Fruit fly (Drosophila melanogaster) whole organism, prepupa: ENCODE results near the gene CG18088.

Experiments
- Blimp-1 ChIP-seq: fragments of 200-800 bp; sonication (Bioruptor generic); optimal IDR thresholded peaks from 3 replicates; lab custom pipeline; 2017; ENCODE audit warnings: missing biosample characterization, missing genetic modification characterization, mild to moderate bottlenecking, moderate library complexity, missing genetic modification reagents
- CG10631 ChIP-seq: fragments of 200-800 bp; sonication (Bioruptor generic); optimal IDR thresholded peaks from 2 replicates; lab custom pipeline; 2016; ENCODE audit warnings: missing biosample characterization, missing genetic modification characterization
- CG11294 ChIP-seq: fragments of 200-800 bp; sonication (Bioruptor generic); IDR thresholded peaks from 2 replicates; pipeline ENCODE4 v1.3.6; 2022; ENCODE audit warnings: missing biosample characterization, missing genetic modification characterization
- CG11902 ChIP-seq: fragments of 200-800 bp; sonication (Bioruptor generic); optimal IDR thresholded peaks from 3 replicates; lab custom pipeline; 2016; ENCODE audit warnings: missing biosample characterization, missing genetic modification characterization
- CG15336 ChIP-seq: fragments of 200-800 bp; sonication (Bioruptor generic); IDR thresholded peaks from 2 replicates; pipeline ENCODE4 v1.3.6; 2022; ENCODE audit warnings: missing biosample characterization, missing genetic modification characterization
- CG16779 ChIP-seq: fragments of 200-800 bp; sonication (Bioruptor generic); optimal IDR thresholded peaks from 3 replicates; lab custom pipeline; 2017; ENCODE audit warnings: missing biosample characterization, mild to moderate bottlenecking, missing genetic modification characterization
- CG31627 ChIP-seq: fragments of 200-800 bp; sonication (Bioruptor generic); optimal IDR thresholded peaks from 3 replicates; lab custom pipeline; 2016; ENCODE audit warnings: missing biosample characterization, missing genetic modification characterization
- CG32006 ChIP-seq: fragments of 200-800 bp; sonication (Bioruptor generic); optimal IDR thresholded peaks from 3 replicates; lab custom pipeline; 2017; ENCODE audit warnings: missing biosample characterization, mild to moderate bottlenecking, missing genetic modification characterization
- CG3919 ChIP-seq: fragments of 200-800 bp; sonication (Bioruptor generic); optimal IDR thresholded peaks from 3 replicates; lab custom pipeline; 2016; ENCODE audit warnings: missing biosample characterization, missing genetic modification characterization
- CG6163 ChIP-seq: fragments of 200-800 bp; sonication (Bioruptor generic); IDR thresholded peaks from 3 replicates; pipeline ENCODE4 v1.3.6; 2022; ENCODE audit warnings: missing biosample characterization, missing genetic modification characterization
- CG6808 ChIP-seq: fragments of 200-800 bp; sonication (Bioruptor generic); optimal IDR thresholded peaks from 3 replicates; lab custom pipeline; 2017; ENCODE audit warnings: missing biosample characterization, missing genetic modification characterization, mild to moderate bottlenecking, moderate library complexity, missing genetic modification reagents
- CG7368 ChIP-seq: fragments of 200-800 bp; sonication (Bioruptor generic); optimal IDR thresholded peaks from 3 replicates; lab custom pipeline; 2016; ENCODE audit warnings: missing biosample characterization, missing genetic modification characterization
- CG8119 ChIP-seq: fragments of 200-800 bp; sonication (Bioruptor generic); IDR thresholded peaks from 3 replicates; pipeline ENCODE4 v1.3.6; 2022; ENCODE audit warnings: missing biosample characterization, missing genetic modification characterization
- CG8319 ChIP-seq: fragments of 200-800 bp; sonication (Bioruptor generic); optimal IDR thresholded peaks from 3 replicates; lab custom pipeline; 2016; ENCODE audit warnings: missing biosample characterization, missing genetic modification characterization
- CG9139 ChIP-seq: fragments of 200-800 bp; sonication (Bioruptor generic); optimal IDR thresholded peaks from 3 replicates; lab custom pipeline; 2017; ENCODE audit warnings: missing biosample characterization, mild to moderate bottlenecking, missing genetic modification characterization
- Eip78C ChIP-seq: fragments of 200-800 bp; sonication (Bioruptor generic); peaks from one replicate; lab custom pipeline; 2016; ENCODE audit warnings: missing biosample characterization, missing genetic modification characterization
- Eip93F ChIP-seq: fragments of 200-800 bp; sonication (Bioruptor generic); optimal IDR thresholded peaks from 2 replicates; lab custom pipeline; 2016; ENCODE audit warnings: missing biosample characterization, mild to moderate bottlenecking, missing genetic modification characterization
- Ets21C ChIP-seq: fragments of 200-800 bp; sonication (Bioruptor generic); optimal IDR thresholded peaks from 3 replicates; lab custom pipeline; 2016; ENCODE audit warnings: missing biosample characterization, missing genetic modification characterization
- Ets96B ChIP-seq: fragments of 200-800 bp; optimal IDR thresholded peaks from 2 replicates; lab custom pipeline; 2019; ENCODE audit warnings: missing biosample characterization, mild to moderate bottlenecking, missing genetic modification characterization, moderate library complexity
- Hr38 ChIP-seq: sonication (Bioruptor generic); optimal IDR thresholded peaks from 2 replicates; lab custom pipeline; 2016; ENCODE audit warnings: missing biosample characterization, missing genetic modification characterization
- Hr39 ChIP-seq: fragments of 200-800 bp; sonication (Bioruptor generic); optimal IDR thresholded peaks from 2 replicates; lab custom pipeline; 2016; ENCODE audit warnings: missing biosample characterization, missing genetic modification characterization
- Hr4 ChIP-seq: fragments of 200-800 bp; sonication (Bioruptor generic); optimal IDR thresholded peaks from 3 replicates; lab custom pipeline; 2016; ENCODE audit warnings: missing biosample characterization, missing genetic modification characterization
- Lpt ChIP-seq: fragments of 200-800 bp; sonication (Bioruptor generic); optimal IDR thresholded peaks from 3 replicates; lab custom pipeline; 2016; ENCODE audit warnings: missing biosample characterization, missing genetic modification characterization
- Met ChIP-seq: fragments of 200-800 bp; sonication (Bioruptor generic); optimal IDR thresholded peaks from 3 replicates; lab custom pipeline; 2016; ENCODE audit warnings: missing biosample characterization, missing genetic modification characterization
- OdsH ChIP-seq: fragments of 200-800 bp; sonication (Bioruptor generic); optimal IDR thresholded peaks from 3 replicates; lab custom pipeline; 2016; ENCODE audit warnings: missing biosample characterization, missing genetic modification characterization
- Smox ChIP-seq: fragments of 200-800 bp; sonication (Bioruptor generic); optimal IDR thresholded peaks from 3 replicates; lab custom pipeline; 2016; ENCODE audit warnings: missing biosample characterization, missing genetic modification characterization
- Sox102F ChIP-seq: fragments of 200-800 bp; sonication (Bioruptor generic); optimal IDR thresholded peaks from 2 replicates; lab custom pipeline; 2016; ENCODE audit warnings: missing biosample characterization, mild to moderate bottlenecking, missing genetic modification characterization
- Sox15 ChIP-seq: fragments of 200-800 bp; sonication (Bioruptor generic); optimal IDR thresholded peaks from 3 replicates; lab custom pipeline; 2016; ENCODE audit warnings: missing biosample characterization, missing genetic modification characterization
- achi ChIP-seq: fragments of 200-800 bp; sonication (Bioruptor generic); optimal IDR thresholded peaks from 3 replicates; lab custom pipeline; 2016; ENCODE audit warnings: missing biosample characterization, missing genetic modification characterization
- acj6 ChIP-seq: fragments of 200-800 bp; sonication (Bioruptor generic); optimal IDR thresholded peaks from 3 replicates; lab custom pipeline; 2016; ENCODE audit warnings: missing biosample characterization, missing genetic modification characterization
- cyc ChIP-seq: fragments of 200-800 bp; sonication (Bioruptor generic); optimal IDR thresholded peaks from 3 replicates; lab custom pipeline; 2016; ENCODE audit warnings: missing biosample characterization, missing genetic modification characterization
- eg ChIP-seq: fragments of 200-800 bp; sonication (Bioruptor generic); IDR thresholded peaks from 3 replicates; pipeline ENCODE4 v1.3.6; 2022; ENCODE audit warnings: missing biosample characterization, missing genetic modification characterization
- esn ChIP-seq: fragments of 200-800 bp; sonication (Bioruptor generic); optimal IDR thresholded peaks from 2 replicates; lab custom pipeline; 2016; ENCODE audit warnings: missing biosample characterization, mild to moderate bottlenecking, missing genetic modification characterization, moderate library complexity
- fd59A ChIP-seq: fragments of 200-800 bp; sonication (Bioruptor generic); optimal IDR thresholded peaks from 2 replicates; lab custom pipeline; 2017; ENCODE audit warnings: missing biosample characterization, mild to moderate bottlenecking, missing genetic modification characterization, missing genetic modification reagents
- fd85E ChIP-seq: fragments of 200-800 bp; sonication (Bioruptor generic); optimal IDR thresholded peaks from 3 replicates; lab custom pipeline; 2016; ENCODE audit warnings: missing biosample characterization, missing genetic modification characterization
- fkh ChIP-seq: fragments of 200-800 bp; sonication (Bioruptor generic); optimal IDR thresholded peaks from 3 replicates; lab custom pipeline; 2017; ENCODE audit warnings: missing biosample characterization, mild to moderate bottlenecking, missing genetic modification characterization, moderate library complexity
- lz ChIP-seq: fragments of 200-800 bp; sonication (Bioruptor generic); optimal IDR thresholded peaks from 3 replicates; lab custom pipeline; 2016; ENCODE audit warnings: missing biosample characterization, missing genetic modification characterization
- net ChIP-seq: fragments of 200-800 bp; sonication (Bioruptor generic); optimal IDR thresholded peaks from 3 replicates; lab custom pipeline; 2016; ENCODE audit warnings: missing biosample characterization, missing genetic modification characterization
- pdm3 ChIP-seq: fragments of 200-800 bp; sonication (Bioruptor generic); optimal IDR thresholded peaks from 3 replicates; lab custom pipeline; 2016; ENCODE audit warnings: missing biosample characterization, missing genetic modification characterization
- salr ChIP-seq, 2 experiments: fragments of 200-800 bp; sonication (Bioruptor generic); optimal IDR thresholded peaks; 3 replicates each; lab custom pipeline; 2016 to 2018; ENCODE audit warnings: missing biosample characterization in 2 of 2, missing genetic modification characterization in 2 of 2, mild to moderate bottlenecking in 1 of 2
- spab ChIP-seq: fragments of 200-800 bp; sonication (Bioruptor generic); optimal IDR thresholded peaks from 2 replicates; lab custom pipeline; 2017; ENCODE audit warnings: missing biosample characterization, mild to moderate bottlenecking, missing genetic modification characterization, missing genetic modification reagents
- ss ChIP-seq, 2 experiments: fragments of 200-800 bp; sonication (Bioruptor generic); optimal IDR thresholded peaks; 2 replicates in 1 of 2; 3 replicates in 1 of 2; lab custom pipeline; 2017 to 2018; ENCODE audit warnings: mild to moderate bottlenecking in 2 of 2, missing biosample characterization in 2 of 2, missing genetic modification characterization in 2 of 2, moderate library complexity in 1 of 2
- svp ChIP-seq: fragments of 200-800 bp; sonication (Bioruptor generic); peaks from one replicate; lab custom pipeline; 2016; ENCODE audit warnings: missing biosample characterization, missing genetic modification characterization
- topi ChIP-seq: fragments of 200-800 bp; sonication (Bioruptor generic); optimal IDR thresholded peaks from 3 replicates; lab custom pipeline; 2016; ENCODE audit warnings: missing biosample characterization, missing genetic modification characterization
- vri ChIP-seq: fragments of 200-800 bp; sonication (Bioruptor generic); optimal IDR thresholded peaks from 3 replicates; lab custom pipeline; 2016; ENCODE audit warnings: missing biosample characterization, mild to moderate bottlenecking, missing genetic modification characterization

Gene CG18088

dm6 chr2L:8920294-8920693 lies 47.0 kb upstream of the CG18088 start (continued):
- TF ChIP-seq Blimp-1 (GFP tag; lab: Kevin White, UChicago): peak; percentile 24
- TF ChIP-seq Lpt (GFP tag; lab: Kevin White, UChicago): peak; percentile 61
- peak; percentile 63 for TF ChIP-seq CG6808 (GFP tag; lab: Kevin White, UChicago)
- TF ChIP-seq spab (GFP tag; lab: Kevin White, UChicago): peak; percentile 59
- peak; percentile 64 for TF ChIP-seq CG7368
- peak; percentile 87 for TF ChIP-seq esn (GFP tag; lab: Kevin White, UChicago)
- peak; percentile 41; the same call in 1 of the 2 replicates for TF ChIP-seq CG11294 (GFP tag; lab: Robert Waterston, UW)
- TF ChIP-seq cyc (GFP tag; lab: Kevin White, UChicago): peak; percentile 68
- peak; percentile 85 for TF ChIP-seq CG15336 (GFP tag; lab: Robert Waterston, UW)
- TF ChIP-seq Met (GFP tag; lab: Kevin White, UChicago): peak; percentile 63
- TF ChIP-seq Sox102F (GFP tag; lab: Kevin White, UChicago): peak; percentile 75
- peak; percentile 69 to 78 for TF ChIP-seq ss (GFP tag; optimal IDR thresholded peaks at IDR 0.05; lab: Kevin White, UChicago)
- TF ChIP-seq Hr4 (GFP tag; lab: Kevin White, UChicago): peak; percentile 76
- peak; percentile 75 for TF ChIP-seq pdm3 (GFP tag; lab: Kevin White, UChicago)
- TF ChIP-seq, all 60 proteins: peak for 57

dm6 chr2L:8921934-8922333 lies 45.4 kb upstream of the CG18088 start:
- TF ChIP-seq Eip78C (GFP tag; lab: Kevin White, UChicago) (peak; percentile 74), CG32006 (GFP tag; lab: Kevin White, UChicago) (peak; percentile 25), Met (GFP tag; lab: Kevin White, UChicago) (no peak), CG16779 (no peak), achi (GFP tag; lab: Kevin White, UChicago) (peak; percentile 3), Ets21C (GFP tag; lab: Kevin White, UChicago) (no peak), lz (GFP tag; lab: Kevin White, UChicago) (no peak), CG15336 (GFP tag; lab: Robert Waterston, UW) (peak; percentile 46), pdm3 (GFP tag; lab: Kevin White, UChicago) (peak; percentile 9), acj6 (no peak), Eip93F (GFP tag; lab: Kevin White, UChicago) (no peak), CG6163 (0 out of 3 replicates have a peak, but pooled peaks have one; percentile 48), CG11902 (GFP tag; lab: Kevin White, UChicago) (no peak), Sox15 (no peak), CG8119 (GFP tag; lab: Robert Waterston, UW) (0 out of 3 replicates have a peak, but pooled peaks have one; percentile 26), CG10631 (GFP tag; lab: Kevin White, UChicago) (no peak), svp (GFP tag; lab: Kevin White, UChicago) (peak; percentile 53), salr (GFP tag; optimal IDR thresholded peaks at IDR 0.05; lab: Kevin White, UChicago) (no peak), CG3919 (GFP tag; lab: Kevin White, UChicago) (peak; percentile 9), Hr39 (GFP tag; lab: Kevin White, UChicago) (no peak), net (GFP tag; lab: Kevin White, UChicago) (no peak), esn (GFP tag; lab: Kevin White, UChicago) (no peak), CG31627 (GFP tag; lab: Kevin White, UChicago) (no peak), eg (GFP tag; lab: Robert Waterston, UW) (peak; percentile 58; the same call in 2 of the 3 replicates), Hr4 (GFP tag; lab: Kevin White, UChicago) (peak; percentile 32)

dm6 chr2L:8923405-8923804 lies 43.9 kb upstream of the CG18088 start:
- no peak for TF ChIP-seq cyc (GFP tag; lab: Kevin White, UChicago)
- no peak for TF ChIP-seq CG6808 (GFP tag; lab: Kevin White, UChicago)
- peak; percentile 1 for TF ChIP-seq achi (GFP tag; lab: Kevin White, UChicago)
- no peak for TF ChIP-seq Hr38 (GFP tag; lab: Kevin White, UChicago)
- no peak for TF ChIP-seq fd59A (GFP tag; lab: Kevin White, UChicago)
- TF ChIP-seq pdm3 (GFP tag; lab: Kevin White, UChicago): peak; percentile 33
- no peak for TF ChIP-seq esn (GFP tag; lab: Kevin White, UChicago)
- no peak for TF ChIP-seq CG8319 (GFP tag; lab: Kevin White, UChicago)
- peak; percentile 37; the same call in 1 of the 3 replicates for TF ChIP-seq CG6163
- no peak for TF ChIP-seq CG11902 (GFP tag; lab: Kevin White, UChicago)
- TF ChIP-seq CG9139 (GFP tag; lab: Kevin White, UChicago): no peak
- TF ChIP-seq eg (GFP tag; lab: Robert Waterston, UW): peak; percentile 61
- no peak for TF ChIP-seq Ets96B
- TF ChIP-seq fkh (GFP tag; lab: Kevin White, UChicago): no peak
- peak; percentile 66 for TF ChIP-seq CG32006 (GFP tag; lab: Kevin White, UChicago)
- no peak for TF ChIP-seq Sox102F (GFP tag; lab: Kevin White, UChicago)
- TF ChIP-seq CG3919 (GFP tag; lab: Kevin White, UChicago): no peak
- TF ChIP-seq vri (GFP tag; lab: Kevin White, UChicago): no peak
- peak; percentile 16 for TF ChIP-seq svp (GFP tag; lab: Kevin White, UChicago)
- peak; percentile 9 for TF ChIP-seq topi (GFP tag; lab: Kevin White, UChicago)
- no peak for TF ChIP-seq OdsH (GFP tag; lab: Kevin White, UChicago)
- TF ChIP-seq acj6: peak; percentile 12
- TF ChIP-seq CG8119 (GFP tag; lab: Robert Waterston, UW): peak; percentile 64; the same call in 2 of the 3 replicates
- no peak; the same call in 1 of the 2 replicates for TF ChIP-seq CG11294 (GFP tag; lab: Robert Waterston, UW)
- TF ChIP-seq Smox (GFP tag; lab: Kevin White, UChicago): no peak
- no peak for TF ChIP-seq fd85E (GFP tag; lab: Kevin White, UChicago)
- TF ChIP-seq Hr4 (GFP tag; lab: Kevin White, UChicago): peak; percentile 74
